Fruit fly (Drosophila melanogaster) whole organism, wandering third instar larva: ENCODE measurements around the gene SH3PX1.
A peak's percentile ranks its signal among the peaks of the same experiment; 100 is the strongest.

ENCODE experiments used
- Abd-B ChIP-seq: fragments of >200 bp; optimal IDR thresholded peaks from 2 replicates; lab custom pipeline; 2017; ENCODE audit warnings: missing biosample characterization, missing genetic modification characterization
- CG32264 ChIP-seq: fragments of 200-800 bp; sonication (Bioruptor generic); optimal IDR thresholded peaks from 2 replicates; lab custom pipeline; 2016; ENCODE audit warnings: missing biosample characterization, missing genetic modification characterization
- CG9705 ChIP-seq: fragments of 200-800 bp; sonication (Bioruptor generic); optimal IDR thresholded peaks from 2 replicates; lab custom pipeline; 2018; ENCODE audit warnings: missing biosample characterization, mild to moderate bottlenecking, missing genetic modification characterization
- CrebA ChIP-seq: fragments of 200-800 bp; sonication (Bioruptor generic); optimal IDR thresholded peaks from 2 replicates; lab custom pipeline; 2016; ENCODE audit warnings: missing biosample characterization, mild to moderate bottlenecking, missing genetic modification characterization, borderline replicate concordance
- Dfd ChIP-seq: fragments of >200 bp; optimal IDR thresholded peaks from 2 replicates; lab custom pipeline; 2017; ENCODE audit warnings: missing biosample characterization, missing genetic modification characterization
- Dif ChIP-seq: fragments of 200-275, 200-300 bp; sonication (Bioruptor generic); optimal IDR thresholded peaks from 2 replicates; lab custom pipeline; 2018; ENCODE audit warnings: missing biosample characterization, missing genetic modification characterization; ENCODE audit not compliant: partially characterized antibody
- GATAd ChIP-seq: sonication (Bioruptor generic); optimal IDR thresholded peaks from 2 replicates; lab custom pipeline; 2016; ENCODE audit warnings: missing biosample characterization, missing genetic modification characterization
- HLH106 ChIP-seq: fragments of 200-800 bp; optimal IDR thresholded peaks from 3 replicates; lab custom pipeline; 2019; ENCODE audit warnings: missing biosample characterization, mild to moderate bottlenecking, missing genetic modification characterization, moderate library complexity
- Hnf4 ChIP-seq: fragments of 200-800 bp; sonication (Bioruptor generic); optimal IDR thresholded peaks from 2 replicates; lab custom pipeline; 2016; ENCODE audit warnings: missing biosample characterization, mild to moderate bottlenecking, missing genetic modification characterization
- Hr78 ChIP-seq: fragments of >200 bp; optimal IDR thresholded peaks from 2 replicates; lab custom pipeline; 2017; ENCODE audit warnings: missing biosample characterization, missing genetic modification characterization
- Hr83 ChIP-seq: fragments of 200-300 bp; sonication (Bioruptor generic); optimal IDR thresholded peaks from 2 replicates; lab custom pipeline; 2016; ENCODE audit warnings: missing biosample characterization, mild to moderate bottlenecking, missing genetic modification characterization, moderate library complexity; ENCODE audit not compliant: poor library complexity, severe bottlenecking
- Jra ChIP-seq: sonication (Bioruptor generic); optimal IDR thresholded peaks from 2 replicates; lab custom pipeline; 2016; ENCODE audit warnings: missing biosample characterization, missing genetic modification characterization
- Mio ChIP-seq: sonication (Bioruptor generic); optimal IDR thresholded peaks from 2 replicates; lab custom pipeline; 2016; ENCODE audit warnings: missing biosample characterization, missing genetic modification characterization
- Myc ChIP-seq: fragments of >200 bp; optimal IDR thresholded peaks from 2 replicates; lab custom pipeline; 2017
- N ChIP-seq: fragments of >200 bp; optimal IDR thresholded peaks from 2 replicates; lab custom pipeline; 2018; ENCODE audit warnings: missing biosample characterization, missing external identifiers, missing genetic modification characterization
- OdsH ChIP-seq: fragments of 200-800 bp; sonication (Bioruptor generic); optimal IDR thresholded peaks from 2 replicates; lab custom pipeline; 2016; ENCODE audit warnings: missing biosample characterization, mild to moderate bottlenecking, missing genetic modification characterization
- Rel ChIP-seq, 2 experiments: fragments of 200-800 bp; sonication (Bioruptor generic) in 1 of 2; optimal IDR thresholded peaks; 2 replicates in 1 of 2; 3 replicates in 1 of 2; lab custom pipeline; 2016 to 2019; ENCODE audit warnings: mild to moderate bottlenecking in 2 of 2, missing biosample characterization in 2 of 2, missing genetic modification characterization in 2 of 2, moderate library complexity in 1 of 2
- Sp1 ChIP-seq: fragments of 200-800 bp; sonication (Bioruptor generic); optimal IDR thresholded peaks from 3 replicates; lab custom pipeline; 2019; ENCODE audit warnings: missing biosample characterization, mild to moderate bottlenecking, missing genetic modification characterization, moderate library complexity
- Vsx2 ChIP-seq: fragments of 200-300, 225-300 bp; sonication (Bioruptor generic); optimal IDR thresholded peaks from 2 replicates; lab custom pipeline; 2018; ENCODE audit warnings: missing biosample characterization, missing genetic modification characterization; ENCODE audit not compliant: partially characterized antibody
- br ChIP-seq: fragments of 200-800 bp; sonication (Bioruptor generic); optimal IDR thresholded peaks from 2 replicates; lab custom pipeline; 2016; ENCODE audit warnings: missing biosample characterization, missing genetic modification characterization
- brk ChIP-seq: fragments of 200-800 bp; sonication (Bioruptor generic); optimal IDR thresholded peaks from 2 replicates; lab custom pipeline; 2016; ENCODE audit warnings: missing biosample characterization, mild to moderate bottlenecking, missing genetic modification characterization
- dl ChIP-seq, 2 experiments: fragments of 175-275, 200-275 bp in 1 of 2; fragments of 200-275 bp in 1 of 2; sonication (Bioruptor generic); optimal IDR thresholded peaks; lab custom pipeline; 2018; ENCODE audit warnings: mild to moderate bottlenecking in 2 of 2, missing biosample characterization in 2 of 2, missing genetic modification characterization in 2 of 2, moderate library complexity in 2 of 2; ENCODE audit not compliant: partially characterized antibody in 2 of 2, insufficient read depth in 1 of 2
- dmrt93B ChIP-seq: fragments of 200-800 bp; sonication (Bioruptor generic); optimal IDR thresholded peaks from 2 replicates; lab custom pipeline; 2018; ENCODE audit warnings: missing biosample characterization, mild to moderate bottlenecking, missing genetic modification characterization
- dsf ChIP-seq: sonication (Bioruptor generic); optimal IDR thresholded peaks from 2 replicates; lab custom pipeline; 2016; ENCODE audit warnings: missing biosample characterization, missing genetic modification characterization, borderline replicate concordance
- ey ChIP-seq: fragments of 200-800 bp; sonication (Bioruptor generic); optimal IDR thresholded peaks from 2 replicates; lab custom pipeline; 2016; ENCODE audit warnings: missing biosample characterization, missing genetic modification characterization
- foxo ChIP-seq, 2 experiments: fragments of 200-800 bp; sonication (Bioruptor generic); optimal IDR thresholded peaks; 2 replicates in 1 of 2; 3 replicates in 1 of 2; lab custom pipeline; 2016 to 2017; ENCODE audit warnings: missing biosample characterization in 2 of 2, missing genetic modification characterization in 2 of 2
- fru ChIP-seq: fragments of 200-800 bp; sonication (Bioruptor generic); optimal IDR thresholded peaks from 3 replicates; lab custom pipeline; 2016; ENCODE audit warnings: missing biosample characterization, mild to moderate bottlenecking, missing genetic modification characterization
- h ChIP-seq: fragments of 200-800 bp; sonication (Bioruptor generic); optimal IDR thresholded peaks from 3 replicates; lab custom pipeline; 2016; ENCODE audit warnings: missing biosample characterization, mild to moderate bottlenecking, missing genetic modification characterization
- jim ChIP-seq: fragments of 175-275, 200-325 bp; sonication (Bioruptor generic); optimal IDR thresholded peaks from 2 replicates; lab custom pipeline; 2016; ENCODE audit warnings: missing biosample characterization, mild to moderate bottlenecking, missing genetic modification characterization
- lola ChIP-seq: fragments of >200 bp; optimal IDR thresholded peaks from 2 replicates; lab custom pipeline; 2017; ENCODE audit warnings: missing biosample characterization, missing genetic modification characterization
- pan ChIP-seq: fragments of >200 bp; optimal IDR thresholded peaks from 2 replicates; lab custom pipeline; 2017
- psq ChIP-seq: fragments of 200-800 bp; sonication (Bioruptor generic); optimal IDR thresholded peaks from 3 replicates; lab custom pipeline; 2017; ENCODE audit warnings: missing biosample characterization, mild to moderate bottlenecking, missing genetic modification characterization, moderate library complexity
- rgr ChIP-seq: fragments of 200-800 bp; sonication (Bioruptor generic); optimal IDR thresholded peaks from 3 replicates; lab custom pipeline; 2016; ENCODE audit warnings: missing biosample characterization, mild to moderate bottlenecking, missing genetic modification characterization
- sage ChIP-seq: fragments of 200-800 bp; sonication (Bioruptor generic); optimal IDR thresholded peaks from 2 replicates; lab custom pipeline; 2016; ENCODE audit warnings: missing biosample characterization, mild to moderate bottlenecking, missing genetic modification characterization
- sv ChIP-seq: fragments of 200-800 bp; sonication (Bioruptor generic); optimal IDR thresholded peaks from 3 replicates; lab custom pipeline; 2016; ENCODE audit warnings: missing biosample characterization, missing genetic modification characterization
- tai ChIP-seq: sonication (Bioruptor generic); optimal IDR thresholded peaks from 2 replicates; lab custom pipeline; 2016; ENCODE audit warnings: missing biosample characterization, missing genetic modification characterization
- usp ChIP-seq: fragments of >200 bp; optimal IDR thresholded peaks from 2 replicates; lab custom pipeline; 2017; ENCODE audit warnings: missing biosample characterization, missing genetic modification characterization
- woc ChIP-seq: sonication (Bioruptor generic); optimal IDR thresholded peaks from 2 replicates; lab custom pipeline; 2016; ENCODE audit warnings: missing biosample characterization, mild to moderate bottlenecking, missing genetic modification characterization

SH3PX1 gene

DNA sequence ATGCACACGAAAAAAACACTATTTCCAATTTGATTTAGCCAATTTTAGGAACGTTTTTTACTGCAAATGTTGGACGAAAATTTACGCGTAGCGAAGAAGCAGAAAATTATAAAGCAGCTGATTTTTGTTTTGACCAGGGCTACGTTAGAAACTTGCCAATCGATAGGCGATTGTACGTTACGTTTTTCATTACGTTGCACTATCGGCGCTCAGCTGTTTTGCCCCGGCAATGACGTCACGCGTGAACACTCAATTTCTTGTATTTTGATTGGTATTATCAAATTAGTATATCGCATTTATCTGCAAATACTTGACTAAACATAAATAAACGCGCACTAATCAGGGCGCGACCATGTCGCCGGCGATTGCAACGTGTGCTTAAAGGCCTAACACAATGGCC lies 34.6 kb downstream of the SH3PX1 start, which contains the start of the genes fry and CG16717:
Gene fry (minus strand): TSS at position 110 of the 400 bp plus-strand sequence.
Gene CG16717 (plus strand): TSS at position 208 of the 400 bp plus-strand sequence.
- TF ChIP-seq Hr83 (GFP tag; lab: Kevin White, UChicago) (no peak), sage (GFP tag; lab: Kevin White, UChicago) (peak; percentile 38)

- TF ChIP-seq dmrt93B (GFP tag; lab: Kevin White, UChicago): no peak
- peak; percentile 71 for TF ChIP-seq psq
- TF ChIP-seq foxo (GFP tag; optimal IDR thresholded peaks at IDR 0.05; lab: Kevin White, UChicago): peak in 1 of 2 experiments; percentile 29
- peak; percentile 29 for TF ChIP-seq ey (GFP tag; lab: Kevin White, UChicago)
- peak; percentile 54 for TF ChIP-seq Dif
- no peak for TF ChIP-seq OdsH (GFP tag; lab: Kevin White, UChicago)
- TF ChIP-seq br (GFP tag; lab: Kevin White, UChicago): peak; percentile 5
- TF ChIP-seq woc (GFP tag; lab: Kevin White, UChicago): peak; percentile 25
- TF ChIP-seq h: peak; percentile 42
- TF ChIP-seq Rel (GFP tag; optimal IDR thresholded peaks at IDR 0.05; lab: Kevin White, UChicago): no peak
- peak; percentile 5 for TF ChIP-seq Rel (tag; optimal IDR thresholded peaks at IDR 0.05; lab: Kevin White, UChicago)
- peak; percentile 80 for TF ChIP-seq Jra
- no peak for TF ChIP-seq CrebA (GFP tag; lab: Kevin White, UChicago)
- peak; percentile 17 for TF ChIP-seq rgr
Observed at dm6 chr3L:9678007-9678497, 35.6 kb downstream of the SH3PX1 start.

dm6 chr3L:9677260-9677659 lies 36.4 kb downstream of the SH3PX1 start:
- TF ChIP-seq Rel (GFP tag; optimal IDR thresholded peaks at IDR 0.05; lab: Kevin White, UChicago) (no peak), Rel (tag; optimal IDR thresholded peaks at IDR 0.05; lab: Kevin White, UChicago) (peak; percentile 60), lola (GFP tag; lab: Kevin White, UChicago) (no peak), sage (GFP tag; lab: Kevin White, UChicago) (no peak)
- TF ChIP-seq, all 38 proteins: peak for 1

DNA sequence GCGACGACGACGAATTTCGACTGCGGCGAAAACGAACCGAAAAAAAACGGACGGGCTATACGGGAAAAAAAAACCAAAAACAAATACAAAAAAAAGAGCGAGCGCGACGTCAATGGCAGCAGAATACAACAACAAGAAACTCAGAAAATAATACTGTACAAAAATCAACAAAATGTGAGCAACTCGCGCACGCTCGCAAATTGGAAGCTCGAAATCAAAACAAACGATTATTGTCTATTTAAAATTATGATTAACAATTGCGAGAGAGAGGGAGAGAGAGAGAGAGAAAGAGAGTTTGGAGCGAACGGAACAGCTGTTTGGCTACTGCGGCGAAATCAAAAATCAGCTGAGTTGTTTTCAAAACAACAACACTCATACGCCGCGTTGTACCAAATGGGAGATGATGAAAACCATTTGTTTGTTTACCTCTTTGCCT lies 38.1 kb downstream of the SH3PX1 start:
- TF ChIP-seq ey (GFP tag; lab: Kevin White, UChicago): no peak
- no peak for TF ChIP-seq tai (GFP tag; lab: Kevin White, UChicago)
- peak; percentile 90 for TF ChIP-seq Rel (GFP tag; optimal IDR thresholded peaks at IDR 0.05; lab: Kevin White, UChicago)
- TF ChIP-seq Rel (tag; optimal IDR thresholded peaks at IDR 0.05; lab: Kevin White, UChicago): peak; percentile 74
- no peak for TF ChIP-seq Jra
- peak; percentile 18 for TF ChIP-seq rgr
- peak; percentile 83 for TF ChIP-seq jim (GFP tag; lab: Kevin White, UChicago)
- TF ChIP-seq sage (GFP tag; lab: Kevin White, UChicago): peak; percentile 82
- TF ChIP-seq N (GFP tag; lab: Kevin White, UChicago): no peak
- TF ChIP-seq CG32264 (GFP tag; lab: Kevin White, UChicago): peak; percentile 77
- TF ChIP-seq dmrt93B (GFP tag; lab: Kevin White, UChicago): no peak
- TF ChIP-seq HLH106 (tag; lab: Kevin White, UChicago): peak; percentile 25
- no peak for TF ChIP-seq brk (GFP tag; lab: Kevin White, UChicago)
- peak in 1 of 2 experiments; percentile 77 for TF ChIP-seq foxo (GFP tag; optimal IDR thresholded peaks at IDR 0.05; lab: Kevin White, UChicago)
- TF ChIP-seq Hnf4 (GFP tag; lab: Kevin White, UChicago): peak; percentile 32
- TF ChIP-seq dsf (GFP tag; lab: Kevin White, UChicago): no peak
- TF ChIP-seq psq: peak; percentile 42
- TF ChIP-seq CrebA (GFP tag; lab: Kevin White, UChicago): no peak
- no peak for TF ChIP-seq Myc (lab: Kevin White, UChicago)
- no peak for TF ChIP-seq sv
- no peak for TF ChIP-seq dl (GFP tag; optimal IDR thresholded peaks at IDR 0.05; lab: Kevin White, UChicago; ENCODE audit: insufficient read depth in 1 of 2, partially characterized antibody in 2 of 2)
- peak; percentile 59 for TF ChIP-seq CG9705 (GFP tag; lab: Kevin White, UChicago)
- TF ChIP-seq lola (GFP tag; lab: Kevin White, UChicago): no peak
- no peak for TF ChIP-seq Hr78
- peak; percentile 93 for TF ChIP-seq Sp1 (GFP tag; lab: Kevin White, UChicago)
- peak; percentile 43 for TF ChIP-seq Dif
- TF ChIP-seq woc (GFP tag; lab: Kevin White, UChicago): no peak
- no peak for TF ChIP-seq Mio (GFP tag; lab: Kevin White, UChicago)
- TF ChIP-seq Hr83 (GFP tag; lab: Kevin White, UChicago): no peak
- peak; percentile 59 for TF ChIP-seq br (GFP tag; lab: Kevin White, UChicago)
- TF ChIP-seq GATAd (GFP tag; lab: Kevin White, UChicago): no peak
- TF ChIP-seq Vsx2 (GFP tag; lab: Kevin White, UChicago): no peak
- peak; percentile 66 for TF ChIP-seq h
- TF ChIP-seq usp (GFP tag; lab: Kevin White, UChicago): no peak
- TF ChIP-seq pan (lab: Kevin White, UChicago): no peak
- TF ChIP-seq Dfd (GFP tag; lab: Kevin White, UChicago): no peak
- no peak for TF ChIP-seq Abd-B
- peak; percentile 9 for TF ChIP-seq fru
- TF ChIP-seq OdsH (GFP tag; lab: Kevin White, UChicago): peak; percentile 13
